Worm (Caenorhabditis elegans) whole organism, early embryonic: Measurements from ENCODE around the gene C30G7.4.

Experiments
- ama-1 ChIP-seq: fragments of 150-350 bp; optimal IDR thresholded peaks from 2 replicates; lab custom pipeline; 2014
- flt-1 ChIP-seq: fragments of 200-800 bp; sonication (Bioruptor generic); IDR thresholded peaks from 2 replicates; pipeline ENCODE4 v1.3.6; 2022; ENCODE audit warnings: missing genetic modification characterization, missing compliant biosample characterization
- pes-1 ChIP-seq: fragments of 200-800 bp; sonication (Bioruptor generic); IDR thresholded peaks from 2 replicates; pipeline ENCODE4 v1.3.6; 2022; ENCODE audit warnings: missing genetic modification reagents, missing genetic modification characterization, missing compliant biosample characterization
- sea-1 ChIP-seq: fragments of 200-800 bp; sonication (Bioruptor generic); conservative IDR thresholded peaks from 2 replicates; pipeline ENCODE4 v1.3.6; 2022; ENCODE audit warnings: missing genetic modification characterization, missing compliant biosample characterization
- tra-4 ChIP-seq: sonication (generic microtip); optimal IDR thresholded peaks from 2 replicates; lab custom pipeline; 2017; ENCODE audit warnings: missing genetic modification characterization, missing compliant biosample characterization

DNA sequence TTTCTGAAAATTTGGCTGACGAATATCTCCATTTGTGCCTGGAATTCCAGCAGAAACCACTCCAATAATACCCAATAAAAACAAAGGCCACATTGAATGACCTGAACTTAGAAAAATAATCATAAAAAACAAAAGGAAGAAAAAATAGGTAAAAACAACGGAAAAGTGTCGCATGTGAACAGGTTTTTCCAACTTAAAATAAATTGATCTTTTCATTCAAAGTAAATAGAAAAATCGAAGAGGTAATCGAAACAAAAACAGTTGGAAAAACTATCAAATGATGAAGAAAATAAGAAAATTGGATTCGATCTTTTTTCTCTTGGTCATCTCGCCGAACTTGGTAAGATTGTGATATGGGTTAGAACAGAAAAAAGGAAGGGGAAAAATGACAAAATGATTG is 25.4 kb downstream of the C30G7.4 start, which contains the start of gene zmp-4:
- TF ChIP-seq ama-1 (lab: Kevin White, UChicago) (no peak), sea-1 (GFP tag; lab: Robert Waterston, UW) (no peak), tra-4 (no peak), flt-1 (GFP tag; lab: Robert Waterston, UW) (no peak), pes-1 (GFP tag; lab: Robert Waterston, UW) (no peak)
